Fruit fly (Drosophila melanogaster) Kc167 (cell line): ENCODE measurements around the gene CG9926.

Experiments
- h ChIP-seq: fragments of >200 bp; optimal IDR thresholded peaks from 3 replicates; lab custom pipeline; 2018; ENCODE audit warnings: missing external identifiers
- ttk ChIP-seq: sonication (Bioruptor generic); optimal IDR thresholded peaks from 2 replicates; lab custom pipeline; 2017; ENCODE audit warnings: missing external identifiers

DNA sequence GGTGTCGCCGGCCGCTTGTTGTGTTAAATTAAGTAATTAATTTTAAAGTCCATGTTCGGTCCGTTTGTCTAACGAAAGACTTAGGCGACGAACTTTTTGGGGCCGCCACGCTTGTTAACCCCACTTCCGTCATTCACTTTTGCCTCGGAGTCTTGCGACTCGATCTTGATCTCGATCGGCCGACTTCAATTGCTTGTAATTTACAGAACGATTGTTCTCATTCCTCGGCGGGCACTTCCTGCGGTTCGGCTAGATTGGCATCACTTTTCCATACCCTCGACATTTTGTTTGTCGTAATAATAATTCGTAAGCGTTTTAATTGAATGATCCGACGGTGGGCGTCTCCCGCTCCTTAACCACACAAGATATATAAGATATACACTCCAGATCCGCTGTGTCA is 44.2 kb downstream of the CG9926 start:
- TF ChIP-seq h (lab: Kevin White, UChicago) (no peak), ttk (lab: Kevin White, UChicago) (no peak)
